Worm (Caenorhabditis elegans) whole organism, midembryonic: ENCODE results near the gene mks-3.

Experiments
- flt-1 ChIP-seq: fragments of 200-800 bp; sonication (Bioruptor generic); IDR thresholded peaks from 2 replicates; pipeline ENCODE4 v1.3.6; 2022; ENCODE audit warnings: missing genetic modification characterization, missing compliant biosample characterization
- klf-2 ChIP-seq: fragments of 200-800 bp; sonication (Bioruptor generic); conservative IDR thresholded peaks from 2 replicates; pipeline ENCODE4 v1.3.6; 2022; ENCODE audit warnings: missing genetic modification reagents, missing genetic modification characterization, missing compliant biosample characterization
- tab-1 ChIP-seq: fragments of 200-800 bp; sonication (Bioruptor generic); IDR thresholded peaks from 2 replicates; pipeline ENCODE4 v1.3.6; 2022; ENCODE audit warnings: missing genetic modification characterization, missing compliant biosample characterization
- ztf-23 ChIP-seq: fragments of 200-800 bp; sonication (Bioruptor generic); IDR thresholded peaks from 2 replicates; pipeline ENCODE4 v1.3.6; 2022; ENCODE audit warnings: missing genetic modification reagents, missing genetic modification characterization, missing compliant biosample characterization
- ztf-29 ChIP-seq: fragments of 200-800 bp; sonication (Bioruptor generic); IDR thresholded peaks from 2 replicates; pipeline ENCODE4 v1.3.6; 2022; ENCODE audit warnings: missing genetic modification reagents, missing genetic modification characterization, missing compliant biosample characterization

- TF ChIP-seq ztf-29 (GFP tag; lab: Robert Waterston, UW) (peak; percentile 58; the same call in 1 of the 2 replicates), flt-1 (no peak), klf-2 (GFP tag; lab: Robert Waterston, UW) (no peak), tab-1 (GFP tag; lab: Robert Waterston, UW) (no peak), ztf-23 (GFP tag; lab: Robert Waterston, UW) (no peak)
Measured at ce11 chrII:7631171-7631570, 47.7 kb upstream of the mks-3 start.
